Worm (Caenorhabditis elegans) whole organism, L4 larva: ENCODE measurements around the gene fbxb-81.
"Not testable (repeated sequence)": the region's sequence is repeated elsewhere in the genome, so short reads cannot be mapped to it uniquely, and the experiment has no call there.

ENCODE experiments used
- F26F4.8 ChIP-seq: fragments of 200-800 bp; sonication (Bioruptor generic); conservative IDR thresholded peaks from 2 replicates; pipeline ENCODE4 v1.3.6; 2022; ENCODE audit warnings: missing genetic modification characterization, missing compliant biosample characterization
- F44E2.7 ChIP-seq: fragments of 200-800 bp; sonication (Bioruptor generic); IDR thresholded peaks from 2 replicates; pipeline ENCODE4 v2.1.2; 2022; ENCODE audit warnings: missing genetic modification characterization, missing compliant biosample characterization
- F49E8.2 ChIP-seq: sonication (generic microtip); optimal IDR thresholded peaks from 2 replicates; lab custom pipeline; 2016; ENCODE audit warnings: missing compliant biosample characterization, mild to moderate bottlenecking, missing genetic modification characterization, borderline replicate concordance
- Y105C5A.15 ChIP-seq: fragments of 200-800 bp; sonication (Bioruptor generic); IDR thresholded peaks from 2 replicates; pipeline ENCODE4 v1.3.6; 2022; ENCODE audit warnings: missing genetic modification characterization, missing compliant biosample characterization
- Y48G9A.11 ChIP-seq: fragments of 200-800 bp; sonication (Bioruptor generic); IDR thresholded peaks from 2 replicates; pipeline ENCODE4 v1.3.6; 2022; ENCODE audit warnings: missing genetic modification reagents, missing genetic modification characterization, missing compliant biosample characterization
- ZK337.2 ChIP-seq: fragments of 200-800 bp; sonication (Bioruptor generic); IDR thresholded peaks from 2 replicates; pipeline ENCODE4 v1.3.6; 2022; ENCODE audit warnings: missing genetic modification reagents, missing genetic modification characterization, missing compliant biosample characterization
- aha-1 ChIP-seq: fragments of 150-350 bp; peaks from one replicate; lab custom pipeline; 2014; ENCODE audit warnings: missing biosample characterization, missing genetic modification characterization
- ceh-20 ChIP-seq: fragments of 200-800 bp; sonication (Bioruptor generic); IDR thresholded peaks from 2 replicates; pipeline ENCODE4 v1.3.6; 2022; ENCODE audit warnings: missing genetic modification reagents, missing genetic modification characterization, missing compliant biosample characterization
- ceh-62 ChIP-seq: sonication (generic microtip); optimal IDR thresholded peaks from 2 replicates; lab custom pipeline; 2017; ENCODE audit warnings: missing biosample characterization, missing genetic modification characterization
- ceh-82 ChIP-seq: sonication (generic microtip); optimal IDR thresholded peaks from 2 replicates; lab custom pipeline; 2017; ENCODE audit warnings: missing biosample characterization, missing genetic modification characterization
- daf-12 ChIP-seq: fragments of 150-350 bp; optimal IDR thresholded peaks from 2 replicates; lab custom pipeline; 2014; ENCODE audit warnings: missing biosample characterization, missing genetic modification reagents, missing genetic modification characterization
- gei-8 ChIP-seq: fragments of 200-800 bp; sonication (Bioruptor generic); optimal IDR thresholded peaks from 2 replicates; lab custom pipeline; 2018; ENCODE audit warnings: mild to moderate bottlenecking, missing genetic modification characterization, missing compliant biosample characterization
- hlh-11 ChIP-seq: fragments of 200-800 bp; sonication (Bioruptor generic); optimal IDR thresholded peaks from 2 replicates; lab custom pipeline; 2018; ENCODE audit warnings: mild to moderate bottlenecking, missing genetic modification characterization, missing compliant biosample characterization
- hlh-30 ChIP-seq: sonication (generic microtip); optimal IDR thresholded peaks from 2 replicates; lab custom pipeline; 2017; ENCODE audit warnings: antibody characterized with exemption, mild to moderate bottlenecking, missing genetic modification characterization, missing compliant biosample characterization; ENCODE audit not compliant: insufficient read depth
- hmg-1.1 ChIP-seq: fragments of 200-800 bp; sonication (Bioruptor generic); IDR thresholded peaks from 2 replicates; pipeline ENCODE4 v1.3.6; 2022; ENCODE audit warnings: missing genetic modification reagents, missing genetic modification characterization, missing compliant biosample characterization
- lim-7 ChIP-seq: fragments of 200-800 bp; sonication (Bioruptor generic); IDR thresholded peaks from 2 replicates; pipeline ENCODE4 v1.3.6; 2022; ENCODE audit warnings: missing genetic modification characterization, missing compliant biosample characterization
- lin-1 ChIP-seq: fragments of 200-800 bp; sonication (Bioruptor generic); IDR thresholded peaks from 2 replicates; pipeline ENCODE4 v1.3.6; 2022; ENCODE audit warnings: missing genetic modification reagents, missing genetic modification characterization, missing compliant biosample characterization
- lin-13 ChIP-seq: fragments of 150-350 bp; optimal IDR thresholded peaks from 2 replicates; lab custom pipeline; 2014; ENCODE audit warnings: missing biosample characterization, missing genetic modification reagents, missing genetic modification characterization
- lin-15B ChIP-seq: fragments of 150-350 bp; sonication (generic microtip); optimal IDR thresholded peaks from 3 replicates; lab custom pipeline; 2014; ENCODE audit warnings: missing biosample characterization, missing genetic modification characterization
- lin-29 ChIP-seq: fragments of 200-800 bp; sonication (Bioruptor generic); IDR thresholded peaks from 2 replicates; pipeline ENCODE4 v1.3.6; 2022; ENCODE audit warnings: missing genetic modification reagents, missing genetic modification characterization, missing compliant biosample characterization
- lir-3 ChIP-seq: sonication (generic microtip); optimal IDR thresholded peaks from 2 replicates; lab custom pipeline; 2016; ENCODE audit warnings: mild to moderate bottlenecking, missing genetic modification characterization, missing compliant biosample characterization
- lsy-2 ChIP-seq, 2 experiments: fragments of 150-350 bp in 1 of 2; sonication (generic microtip) in 1 of 2; optimal IDR thresholded peaks; 2 replicates each; lab custom pipeline; 2014 to 2017; ENCODE audit warnings: missing biosample characterization in 2 of 2, missing genetic modification characterization in 2 of 2
- madf-5 ChIP-seq, 2 experiments: fragments of 200-800 bp; sonication (Bioruptor generic); IDR thresholded peaks; 2 replicates each; pipeline ENCODE4 v1.3.6; 2022; ENCODE audit warnings: missing compliant biosample characterization in 2 of 2, missing genetic modification characterization in 2 of 2
- mes-2 ChIP-seq: sonication (generic microtip); optimal IDR thresholded peaks from 2 replicates; lab custom pipeline; 2016; ENCODE audit warnings: missing genotype, mild to moderate bottlenecking, missing genetic modification characterization, missing compliant biosample characterization; ENCODE audit not compliant: poor library complexity, severe bottlenecking
- nhr-11 ChIP-seq: fragments of 150-350 bp; optimal IDR thresholded peaks from 2 replicates; lab custom pipeline; 2014; ENCODE audit warnings: missing biosample characterization, missing genetic modification characterization
- nhr-237 ChIP-seq: sonication (generic microtip); optimal IDR thresholded peaks from 2 replicates; lab custom pipeline; 2017; ENCODE audit warnings: missing biosample characterization, missing genetic modification characterization
- nhr-42 ChIP-seq: fragments of 200-800 bp; sonication (Bioruptor generic); IDR thresholded peaks from 2 replicates; pipeline ENCODE4 v1.3.6; 2022; ENCODE audit warnings: missing genetic modification characterization, missing compliant biosample characterization
- nhr-48 ChIP-seq: sonication (generic microtip); optimal IDR thresholded peaks from 2 replicates; lab custom pipeline; 2016; ENCODE audit warnings: mild to moderate bottlenecking, missing genetic modification characterization, missing compliant biosample characterization
- pqm-1 ChIP-seq: sonication (generic microtip); optimal IDR thresholded peaks from 2 replicates; lab custom pipeline; 2017; ENCODE audit warnings: missing biosample characterization, missing genetic modification characterization
- rbr-2 ChIP-seq: sonication (generic microtip); optimal IDR thresholded peaks from 2 replicates; lab custom pipeline; 2016; ENCODE audit warnings: missing genotype, missing genetic modification characterization, missing compliant biosample characterization
- saeg-2 ChIP-seq: fragments of 200-800 bp; sonication (Bioruptor generic); IDR thresholded peaks from 2 replicates; pipeline ENCODE4 v1.3.6; 2022; ENCODE audit warnings: missing genetic modification reagents, missing genetic modification characterization, missing compliant biosample characterization
- sdz-12 ChIP-seq: fragments of 200-800 bp; sonication (Bioruptor generic); optimal IDR thresholded peaks from 2 replicates; lab custom pipeline; 2018; ENCODE audit warnings: mild to moderate bottlenecking, missing genetic modification characterization, missing compliant biosample characterization
- set-16 ChIP-seq: fragments of 200-800 bp; sonication (Bioruptor generic); IDR thresholded peaks from 2 replicates; pipeline ENCODE4 v1.3.6; 2022; ENCODE audit warnings: missing genetic modification reagents, missing genetic modification characterization, missing compliant biosample characterization
- skn-1 ChIP-seq: fragments of 150-350 bp; optimal IDR thresholded peaks from 2 replicates; lab custom pipeline; 2014; ENCODE audit warnings: missing biosample characterization, missing genetic modification characterization
- unc-62 ChIP-seq, 3 experiments: fragments of 150-350 bp in 1 of 3; sonication (generic microtip); optimal IDR thresholded peaks in 2 of 3; peaks in 1 of 3; 1 replicate in 1 of 3; 2 replicates in 2 of 3; lab custom pipeline; 2014 to 2017; ENCODE audit warnings: missing biosample characterization in 3 of 3, missing genetic modification characterization in 3 of 3, missing genetic modification reagents in 3 of 3, missing genotype in 1 of 3
- zfp-3 ChIP-seq: fragments of 200-800 bp; sonication (Bioruptor generic); conservative IDR thresholded peaks from 2 replicates; pipeline ENCODE4 v1.3.6; 2022; ENCODE audit warnings: missing genetic modification reagents, missing genetic modification characterization, missing compliant biosample characterization

The fbxb-81 gene

ce11 chrIII:120199-120598 lies 20.8 kb downstream of the fbxb-81 start, which contains the start of gene pals-24 (continued):
- no peak for TF ChIP-seq nhr-48 (tag; lab: Kevin White, UChicago)
- TF ChIP-seq F26F4.8 = no peak
- TF ChIP-seq ceh-20 (GFP tag; lab: Robert Waterston, UW) = no peak
- no peak for TF ChIP-seq Y48G9A.11 (GFP tag; lab: Robert Waterston, UW)
- no peak for TF ChIP-seq sdz-12 (GFP tag; lab: Kevin White, UChicago)
- no peak for TF ChIP-seq lin-13 (GFP tag; lab: Kevin White, UChicago)
- no peak for TF ChIP-seq saeg-2 (GFP tag; lab: Robert Waterston, UW)

- TF ChIP-seq aha-1 (tag; lab: Kevin White, UChicago) (peak; percentile 91), lin-15B (tag; lab: Kevin White, UChicago) (no peak)
Observed at ce11 chrIII:117857-118256, 23.2 kb downstream of the fbxb-81 start.

DNA sequence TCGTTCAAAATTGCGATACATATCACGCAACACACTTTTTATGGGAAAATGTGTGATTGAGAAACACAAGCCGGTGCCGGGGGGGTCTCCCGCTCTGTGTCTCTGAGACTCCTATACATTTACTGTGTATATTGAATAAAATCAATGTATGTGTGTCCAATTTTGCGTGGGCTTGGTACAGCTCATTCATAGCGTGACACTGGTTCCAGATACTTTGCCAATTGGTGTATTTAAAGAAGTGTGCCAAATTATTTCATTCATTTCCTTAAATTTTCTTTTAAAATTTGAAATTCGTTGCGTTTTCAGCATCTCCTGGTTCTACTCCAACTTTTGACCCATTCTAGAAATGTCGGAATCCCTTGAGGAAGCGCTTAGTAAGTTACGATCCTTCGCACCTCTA lies 23.8 kb downstream of the fbxb-81 start, which contains the start of gene C29F9.5:
Gene C29F9.5 (plus strand): TSS at position 301 of the 400 bp plus-strand sequence.
- TF ChIP-seq unc-62 (GFP tag; optimal IDR thresholded peaks at IDR 0.05 in 1 of 2; lab: Kevin White, UChicago) = peak in 1 of 2 experiments; percentile 59
- no peak for TF ChIP-seq unc-62 (tag; optimal IDR thresholded peaks at IDR 0.05; lab: Kevin White, UChicago)
- no peak for TF ChIP-seq lin-29 (GFP tag; lab: Robert Waterston, UW)
- no peak for TF ChIP-seq lin-1 (GFP tag; lab: Robert Waterston, UW)
- TF ChIP-seq, all 104 proteins: peak for 1

DNA sequence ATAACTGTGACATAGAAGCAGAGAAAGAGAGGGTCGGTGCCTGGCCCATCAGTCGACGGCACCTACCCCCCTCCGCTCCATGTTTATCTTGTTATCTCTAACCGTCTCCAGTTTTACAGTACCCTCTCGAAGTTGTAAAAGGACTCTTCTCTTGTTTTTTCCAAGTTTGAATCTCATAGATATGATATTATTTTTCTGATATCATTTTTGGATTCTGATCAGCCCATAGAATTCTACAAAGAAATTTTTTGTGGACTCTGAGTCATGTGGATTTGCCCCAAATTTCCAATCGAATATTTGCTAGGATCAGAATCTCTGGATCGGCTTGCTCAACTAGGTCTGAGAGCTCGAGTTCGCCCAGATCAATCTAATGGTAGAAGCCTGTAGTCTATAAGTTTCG lies 26.4 kb downstream of the fbxb-81 start, which contains the start of gene C29F9.6:
Gene C29F9.6 (plus strand): TSS at position 301 of the 400 bp plus-strand sequence.
- TF ChIP-seq set-16 (no peak), F44E2.7 (GFP tag; lab: Robert Waterston, UW) (no peak), ceh-20 (GFP tag; lab: Robert Waterston, UW) (no peak), lim-7 (GFP tag; lab: Robert Waterston, UW) (no peak), daf-12 (no peak), pqm-1 (tag; lab: Kevin White, UChicago) (no peak), Y105C5A.15 (GFP tag; lab: Robert Waterston, UW) (no peak), ceh-62 (no peak), aha-1 (tag; lab: Kevin White, UChicago) (no peak), F49E8.2 (tag; lab: Kevin White, UChicago) (no peak), madf-5 (GFP tag; IDR thresholded peaks at IDR 0.05; lab: Robert Waterston, UW) (no peak), mes-2 (tag; lab: Kevin White, UChicago) (no peak), F26F4.8 (no peak), skn-1 (no peak)

DNA sequence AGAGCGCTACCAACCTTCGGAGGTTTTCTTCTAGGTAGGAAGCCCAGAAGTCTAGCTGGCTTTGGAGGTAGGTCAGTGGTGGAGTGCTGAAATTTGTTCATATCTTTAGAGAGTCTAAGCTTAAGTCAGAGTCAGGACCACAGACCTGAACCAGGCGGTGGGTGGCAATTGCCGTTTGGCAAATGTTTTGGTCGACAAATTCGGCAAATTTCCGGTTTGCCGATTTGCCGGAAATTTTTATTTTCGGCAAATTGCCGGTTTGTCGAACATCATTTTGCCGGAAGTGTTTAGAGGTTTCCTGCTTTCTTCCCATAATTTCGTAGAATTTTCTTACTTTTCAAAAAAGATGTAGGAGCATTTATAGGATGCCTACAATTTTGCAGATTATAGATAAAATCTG lies 42.2 kb downstream of the fbxb-81 start, which contains the start of gene C29F9.9:
Gene C29F9.9 (minus strand): TSS at position 101 of the 400 bp plus-strand sequence.
- TF ChIP-seq ceh-82; mes-2 (tag; lab: Kevin White, UChicago); zfp-3: not testable (repeated sequence)

DNA sequence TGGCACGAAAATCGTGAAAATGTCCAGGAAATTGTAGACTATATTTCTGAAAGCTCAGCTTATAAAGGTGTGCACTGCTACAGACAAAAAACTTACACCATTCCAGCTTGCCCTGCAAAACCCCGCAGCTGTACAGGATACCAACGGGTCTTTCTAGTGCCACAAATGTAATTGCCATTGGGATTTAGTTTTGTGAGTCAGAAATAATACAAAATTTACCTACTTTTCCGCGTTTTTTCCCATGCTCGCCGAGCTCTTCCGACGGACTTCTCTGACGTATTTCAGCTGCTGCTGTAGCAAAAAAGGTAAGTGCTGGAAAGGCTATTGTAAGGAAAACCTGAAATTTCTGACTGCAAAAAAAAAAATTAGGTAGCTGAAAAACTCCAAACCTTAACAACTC lies 44.0 kb downstream of the fbxb-81 start, which contains the start of gene C29F9.8:
Gene C29F9.8 (minus strand): TSS at position 101 of the 400 bp plus-strand sequence.
- TF ChIP-seq gei-8 (GFP tag; lab: Kevin White, UChicago); nhr-237 (tag; lab: Kevin White, UChicago); lsy-2 (tag; optimal IDR thresholded peaks at IDR 0.05; lab: Kevin White, UChicago): not testable (repeated sequence)

DNA sequence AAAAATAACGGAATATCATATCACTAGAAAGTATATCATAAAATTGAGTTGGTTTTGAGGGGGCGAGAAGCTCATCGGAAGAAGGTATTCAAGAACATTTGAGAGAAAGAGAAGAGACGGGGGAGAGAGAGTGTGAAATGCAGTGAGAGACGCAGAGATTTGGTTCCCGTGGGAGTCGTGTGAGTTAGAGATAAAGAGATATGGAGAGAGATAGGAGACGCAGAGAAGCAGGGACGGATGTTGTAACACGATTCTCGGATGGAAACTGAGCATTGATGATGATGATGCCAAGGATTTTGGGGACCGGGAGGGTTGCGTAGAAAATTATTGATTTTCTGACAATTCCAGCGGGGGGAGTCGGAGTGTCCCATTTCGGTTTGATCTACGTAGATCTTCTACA lies 44.8 kb downstream of the fbxb-81 start:
- no peak for TF ChIP-seq rbr-2 (tag; lab: Kevin White, UChicago)
- no peak for TF ChIP-seq ZK337.2 (GFP tag; lab: Robert Waterston, UW)
- TF ChIP-seq hlh-30 (tag; lab: Kevin White, UChicago) = peak; percentile 40
- TF ChIP-seq gei-8 (GFP tag; lab: Kevin White, UChicago) = peak; percentile 10
- TF ChIP-seq nhr-42 (GFP tag; lab: Robert Waterston, UW) = 0 out of 2 replicates have a peak, but pooled peaks have one; percentile 29
- peak; percentile 8 for TF ChIP-seq nhr-11 (tag; lab: Kevin White, UChicago)
- peak; percentile 51; the same call in 1 of the 2 replicates for TF ChIP-seq hmg-1.1 (GFP tag; lab: Robert Waterston, UW)
- TF ChIP-seq hlh-11 (tag; lab: Kevin White, UChicago) = peak; percentile 26
- no peak for TF ChIP-seq lir-3
- TF ChIP-seq mes-2 (tag; lab: Kevin White, UChicago) = peak; percentile 41
- TF ChIP-seq lsy-2 (tag; optimal IDR thresholded peaks at IDR 0.05; lab: Kevin White, UChicago) = peak in 1 of 2 experiments; percentile 16
- TF ChIP-seq F49E8.2 (tag; lab: Kevin White, UChicago) = no peak
- TF ChIP-seq, all 104 proteins: peak for 8
